Fruit fly (Drosophila melanogaster): ENCODE measurements around the gene Mkp.

DNA sequence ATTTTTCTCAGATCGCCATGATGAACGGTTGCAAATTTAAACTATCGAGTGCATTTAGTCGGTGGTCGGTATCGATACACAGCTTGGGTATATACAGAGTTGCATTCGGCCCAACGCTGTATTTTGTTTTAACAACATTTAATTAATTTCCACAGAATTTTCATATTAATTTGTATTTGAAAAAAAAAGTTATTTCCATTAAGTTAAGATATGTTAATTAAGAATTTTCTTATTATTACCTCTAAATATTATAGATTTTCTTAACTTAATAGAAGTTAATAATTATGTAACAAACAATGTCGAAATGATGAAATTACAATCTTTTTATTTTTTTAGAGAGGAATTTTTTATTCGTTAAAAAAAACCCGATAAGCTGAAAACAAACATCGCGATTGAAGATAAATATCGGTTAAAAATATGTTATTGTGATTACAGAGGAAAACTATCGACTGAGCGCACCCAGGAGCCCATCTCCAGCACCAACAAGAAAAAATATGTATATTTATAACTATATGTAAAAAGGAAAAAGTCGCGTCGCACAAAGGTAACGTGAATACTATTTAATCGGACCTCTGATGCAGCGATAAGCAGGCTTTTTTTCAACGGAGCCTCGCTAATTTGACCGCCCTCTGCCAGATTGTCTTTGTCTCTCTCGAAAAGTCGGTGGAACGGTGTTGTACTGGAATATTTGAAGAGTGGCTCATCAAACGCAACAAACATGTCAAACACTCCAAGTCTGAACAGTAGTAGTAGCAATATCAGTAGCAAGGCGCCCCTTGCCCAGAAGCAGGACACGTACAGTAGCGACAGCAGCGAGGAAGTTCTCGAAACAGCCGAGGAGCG lies 15.6 kb upstream of the Mkp start, which contains the start of the genes rno and mri:
- TF ChIP-seq CTCF (optimal IDR thresholded peaks at IDR 0.05) (no peak), CG8478 (optimal IDR thresholded peaks at IDR 0.05) (no peak)

Measured in S2 (cell line).